Fruit fly (Drosophila melanogaster) whole organism, embryonic: Measurements from ENCODE around the gene CG13924.

Experiments used
- CG12744 ChIP-seq: fragments of 200-800 bp; sonication (Bioruptor generic); optimal IDR thresholded peaks from 2 replicates; lab custom pipeline; 2016; ENCODE audit warnings: missing biosample characterization, missing genetic modification characterization
- CG13424 ChIP-seq: fragments of 200-800 bp; sonication (Bioruptor generic); optimal IDR thresholded peaks from 2 replicates; lab custom pipeline; 2019; ENCODE audit warnings: missing biosample characterization, mild to moderate bottlenecking, missing genetic modification characterization, moderate library complexity
- CG14014 ChIP-seq: fragments of 200-800 bp; sonication (Bioruptor generic); IDR thresholded peaks from 2 replicates; pipeline ENCODE4 v1.3.6; 2022; ENCODE audit warnings: missing biosample characterization, missing genetic modification characterization
- CG16813 ChIP-seq: fragments of 200-800 bp; sonication (Bioruptor generic); IDR thresholded peaks from 3 replicates; pipeline ENCODE4 v1.3.6; 2022; ENCODE audit warnings: missing biosample characterization, missing genetic modification characterization; ENCODE audit not compliant: partially characterized antibody
- CG1832 ChIP-seq: fragments of 200-800 bp; sonication (Bioruptor generic); optimal IDR thresholded peaks from 2 replicates; lab custom pipeline; 2017; ENCODE audit warnings: missing biosample characterization, mild to moderate bottlenecking, missing genetic modification characterization, inconsistent platforms
- CG18599 ChIP-seq: fragments of 200-800 bp; sonication (Bioruptor generic); optimal IDR thresholded peaks from 3 replicates; lab custom pipeline; 2017; ENCODE audit warnings: missing biosample characterization, missing genetic modification characterization, mild to moderate bottlenecking, moderate library complexity, missing genetic modification reagents
- CG34224 ChIP-seq: fragments of 200-800 bp; sonication (Bioruptor generic); IDR thresholded peaks from 3 replicates; pipeline ENCODE4 v1.3.6; 2022; ENCODE audit warnings: missing biosample characterization, missing genetic modification characterization; ENCODE audit not compliant: partially characterized antibody
- CG4328 ChIP-seq: fragments of 200-800 bp; sonication (Bioruptor generic); optimal IDR thresholded peaks from 3 replicates; lab custom pipeline; 2017; ENCODE audit warnings: missing biosample characterization, missing genetic modification reagents, missing genetic modification characterization
- CG5245 ChIP-seq: fragments of 200-800 bp; sonication (Bioruptor generic); optimal IDR thresholded peaks from 3 replicates; lab custom pipeline; 2016; ENCODE audit warnings: missing biosample characterization, missing genetic modification characterization
- CG6654 ChIP-seq: fragments of 200-800 bp; sonication (Bioruptor generic); optimal IDR thresholded peaks from 2 replicates; lab custom pipeline; 2017; ENCODE audit warnings: missing biosample characterization, mild to moderate bottlenecking, missing genetic modification characterization
- CG7271 ChIP-seq: fragments of 200-800 bp; sonication (Bioruptor generic); optimal IDR thresholded peaks from 2 replicates; lab custom pipeline; 2018; ENCODE audit warnings: missing biosample characterization, mild to moderate bottlenecking, missing genetic modification characterization, moderate library complexity
- CG8765 ChIP-seq: fragments of 200-800 bp; sonication (Bioruptor generic); IDR thresholded peaks from 2 replicates; pipeline ENCODE4 v1.3.6; 2022; ENCODE audit warnings: missing biosample characterization, missing genetic modification characterization
- CG9727 ChIP-seq: fragments of 200-800 bp; sonication (Bioruptor generic); optimal IDR thresholded peaks from 3 replicates; lab custom pipeline; 2017; ENCODE audit warnings: missing biosample characterization, mild to moderate bottlenecking, missing genetic modification characterization
- Chrac-16 ChIP-seq: fragments of 200-800 bp; sonication (Bioruptor generic); optimal IDR thresholded peaks from 3 replicates; lab custom pipeline; 2016; ENCODE audit warnings: missing biosample characterization, missing genetic modification characterization
- Dip2 ChIP-seq: fragments of 200-800 bp; sonication (Bioruptor generic); IDR thresholded peaks from 2 replicates; pipeline ENCODE4 v1.3.6; 2022; ENCODE audit warnings: missing biosample characterization, missing genetic modification characterization
- Dll ChIP-seq: fragments of 200-800 bp; sonication (Bioruptor generic); IDR thresholded peaks from 4 replicates; pipeline ENCODE4 v1.3.6; 2022; ENCODE audit warnings: missing biosample characterization, missing genetic modification characterization; ENCODE audit not compliant: partially characterized antibody
- Doc2 ChIP-seq: fragments of 200-800 bp; sonication (Bioruptor generic); IDR thresholded peaks from 2 replicates; pipeline ENCODE4 v1.3.6; 2022; ENCODE audit warnings: missing biosample characterization, missing genetic modification characterization
- Drgx ChIP-seq: fragments of 200-800 bp; sonication (Bioruptor generic); IDR thresholded peaks from 2 replicates; pipeline ENCODE4 v1.3.6; 2022; ENCODE audit warnings: missing biosample characterization, missing genetic modification characterization
- Ets65A ChIP-seq: fragments of 200-800 bp; sonication (Bioruptor generic); peaks from one replicate; lab custom pipeline; 2016; ENCODE audit warnings: missing biosample characterization, missing genetic modification characterization
- Gug ChIP-seq: fragments of 200-800 bp; sonication (Bioruptor generic); IDR thresholded peaks from 4 replicates; pipeline ENCODE4 v1.3.6; 2022; ENCODE audit warnings: missing biosample characterization, missing genetic modification characterization
- Lhr ChIP-seq: fragments of 200-800 bp; sonication (Bioruptor generic); optimal IDR thresholded peaks from 3 replicates; lab custom pipeline; 2017; ENCODE audit warnings: mild to moderate bottlenecking, missing biosample characterization, missing genetic modification reagents, missing genetic modification characterization
- Lim3 ChIP-seq: fragments of 200-800 bp; sonication (Bioruptor generic); IDR thresholded peaks from 2 replicates; pipeline ENCODE4 v1.3.6; 2022; ENCODE audit warnings: missing biosample characterization, missing genetic modification characterization
- Med ChIP-seq: fragments of 200-800 bp; sonication (Bioruptor generic); peaks from one replicate; lab custom pipeline; 2016; ENCODE audit warnings: missing biosample characterization, missing genetic modification characterization, mild to moderate bottlenecking, inconsistent platforms, moderate library complexity
- Oaz ChIP-seq: fragments of 200-800 bp; sonication (Bioruptor generic); IDR thresholded peaks from 2 replicates; pipeline ENCODE4 v1.3.6; 2022; ENCODE audit warnings: missing biosample characterization, missing genetic modification characterization
- Ptx1 ChIP-seq: fragments of 200-800 bp; sonication (Bioruptor generic); IDR thresholded peaks from 2 replicates; pipeline ENCODE4 v1.3.6; 2022; ENCODE audit warnings: missing biosample characterization, missing genetic modification characterization
- ato ChIP-seq: fragments of 200-800 bp; sonication (Bioruptor generic); IDR thresholded peaks from 2 replicates; pipeline ENCODE4 v1.3.6; 2022; ENCODE audit warnings: missing biosample characterization, missing genetic modification characterization; ENCODE audit not compliant: partially characterized antibody
- cg ChIP-seq: fragments of 200-800 bp; sonication (Bioruptor generic); optimal IDR thresholded peaks from 3 replicates; lab custom pipeline; 2019; ENCODE audit warnings: missing biosample characterization, mild to moderate bottlenecking, missing genetic modification characterization, moderate library complexity
- ci ChIP-seq: fragments of 200-800 bp; sonication (Bioruptor generic); IDR thresholded peaks from 3 replicates; pipeline ENCODE4 v1.3.6; 2022; ENCODE audit warnings: missing biosample characterization, missing genetic modification characterization
- corto ChIP-seq: fragments of 200-800 bp; sonication (Bioruptor generic); optimal IDR thresholded peaks from 2 replicates; lab custom pipeline; 2016; ENCODE audit warnings: missing biosample characterization, mild to moderate bottlenecking, missing genetic modification characterization, moderate library complexity
- crol ChIP-seq: fragments of 200-800 bp; sonication (Bioruptor generic); IDR thresholded peaks from 2 replicates; pipeline ENCODE4 v1.3.6; 2022; ENCODE audit warnings: missing biosample characterization, missing genetic modification characterization
- gcm ChIP-seq: fragments of 200-800 bp; sonication (Bioruptor generic); optimal IDR thresholded peaks from 2 replicates; lab custom pipeline; 2019; ENCODE audit warnings: missing biosample characterization, mild to moderate bottlenecking, missing genetic modification characterization, moderate library complexity
- ham ChIP-seq: fragments of 200-800 bp; sonication (Bioruptor generic); IDR thresholded peaks from 2 replicates; pipeline ENCODE4 v1.3.6; 2022; ENCODE audit warnings: missing biosample characterization, missing genetic modification characterization
- hth ChIP-seq: fragments of >200 bp; optimal IDR thresholded peaks from 2 replicates; lab custom pipeline; 2017; ENCODE audit warnings: inconsistent platforms
- kah ChIP-seq: fragments of 200-800 bp; sonication (Bioruptor generic); optimal IDR thresholded peaks from 2 replicates; lab custom pipeline; 2018; ENCODE audit warnings: missing biosample characterization, mild to moderate bottlenecking, missing genetic modification characterization
- lmd ChIP-seq: fragments of 200-800 bp; sonication (Bioruptor generic); IDR thresholded peaks from 2 replicates; pipeline ENCODE4 v1.3.6; 2022; ENCODE audit warnings: missing biosample characterization, missing genetic modification characterization
- mirr ChIP-seq: fragments of 200-800 bp; sonication (Bioruptor generic); optimal IDR thresholded peaks from 3 replicates; lab custom pipeline; 2018; ENCODE audit warnings: missing biosample characterization, mild to moderate bottlenecking, missing genetic modification characterization
- pan ChIP-seq, 4 experiments: fragments of >200 bp in 3 of 4; fragments of 200-800 bp in 1 of 4; sonication (Bioruptor generic) in 1 of 4; optimal IDR thresholded peaks in 3 of 4; IDR thresholded peaks in 1 of 4; 2 replicates each; pipeline versions ENCODE4 v1.3.6 to Lab custom; 2017 to 2022; ENCODE audit warnings: missing biosample characterization in 2 of 4, missing genetic modification characterization in 2 of 4, mixed read lengths in 1 of 4
- salm ChIP-seq: fragments of 200-800 bp; sonication (Bioruptor generic); optimal IDR thresholded peaks from 2 replicates; lab custom pipeline; 2018; ENCODE audit warnings: missing biosample characterization, mild to moderate bottlenecking, missing genetic modification characterization
- scrt ChIP-seq: fragments of 200-800 bp; sonication (Bioruptor generic); optimal IDR thresholded peaks from 2 replicates; lab custom pipeline; 2018; ENCODE audit warnings: missing biosample characterization, mild to moderate bottlenecking, missing genetic modification characterization, moderate library complexity
- seq ChIP-seq: fragments of 200-800 bp; sonication (Bioruptor generic); IDR thresholded peaks from 2 replicates; pipeline ENCODE4 v1.3.6; 2022; ENCODE audit warnings: missing biosample characterization, missing genetic modification characterization
- sima ChIP-seq: fragments of 200-800 bp; sonication (Bioruptor generic); optimal IDR thresholded peaks from 2 replicates; lab custom pipeline; 2016; ENCODE audit warnings: missing biosample characterization, missing genetic modification characterization
- slbo ChIP-seq: fragments of 200-800 bp; sonication (Bioruptor generic); IDR thresholded peaks from 2 replicates; pipeline ENCODE4 v1.3.6; 2022; ENCODE audit warnings: missing biosample characterization, missing genetic modification characterization
- ssp ChIP-seq: fragments of 200-800 bp; sonication (Bioruptor generic); IDR thresholded peaks from 2 replicates; pipeline ENCODE4 v1.3.6; 2022; ENCODE audit warnings: missing biosample characterization, missing genetic modification characterization
- stwl ChIP-seq: fragments of 200-800 bp; sonication (Bioruptor generic); optimal IDR thresholded peaks from 3 replicates; lab custom pipeline; 2018; ENCODE audit warnings: missing biosample characterization, mild to moderate bottlenecking, missing genetic modification characterization, moderate library complexity
- tio ChIP-seq: fragments of 200-800 bp; sonication (Bioruptor generic); optimal IDR thresholded peaks from 2 replicates; lab custom pipeline; 2017; ENCODE audit warnings: missing biosample characterization, missing genetic modification characterization, inconsistent platforms
- ttk ChIP-seq: fragments of 200-800 bp; sonication (Bioruptor generic); IDR thresholded peaks from 2 replicates; pipeline ENCODE4 v2.1.2; 2022; ENCODE audit warnings: missing biosample characterization, missing genetic modification characterization

Gene CG13924

dm6 chr3L:1891914-1892313 is 22.1 kb downstream of the CG13924 start (continued):
- TF ChIP-seq CG13424 (tag; lab: Kevin White, UChicago): peak; percentile 3
- TF ChIP-seq Dll (GFP tag; lab: Robert Waterston, UW): no peak
- 0 out of 2 replicates have a peak, but pooled peaks have one; percentile 17 for TF ChIP-seq slbo
- TF ChIP-seq CG16813: no peak
- TF ChIP-seq CG6654 (GFP tag; lab: Kevin White, UChicago): peak; percentile 92
- no peak for TF ChIP-seq CG34224

dm6 chr3L:1897709-1898108 is 27.9 kb downstream of the CG13924 start:
- TF ChIP-seq CG5245 (no peak), corto (GFP tag; lab: Kevin White, UChicago) (no peak), Doc2 (no peak), pan (optimal IDR thresholded peaks at IDR 0.05; lab: Kevin White, UChicago) (no peak), pan (GFP tag; optimal IDR thresholded peaks at IDR 0.05 in 1 of 2, IDR thresholded peaks at IDR 0.05 in 1 of 2) (no peak), CG18599 (GFP tag; lab: Kevin White, UChicago) (no peak), Dip2 (GFP tag; lab: Robert Waterston, UW) (no peak), Ets65A (GFP tag; lab: Kevin White, UChicago) (peak; percentile 0)

- no peak for TF ChIP-seq CG1832 (GFP tag; lab: Kevin White, UChicago)
- TF ChIP-seq ttk (GFP tag; lab: Robert Waterston, UW): no peak
- no peak for TF ChIP-seq CG14014 (GFP tag; lab: Robert Waterston, UW)
- no peak for TF ChIP-seq ssp (GFP tag; lab: Robert Waterston, UW)
- no peak for TF ChIP-seq salm
- TF ChIP-seq kah (GFP tag; lab: Kevin White, UChicago): no peak
- no peak for TF ChIP-seq CG7271 (tag; lab: Kevin White, UChicago)
- no peak for TF ChIP-seq CG12744 (GFP tag; lab: Kevin White, UChicago)
- no peak for TF ChIP-seq CG4328 (GFP tag; lab: Kevin White, UChicago)
- TF ChIP-seq tio (GFP tag; lab: Kevin White, UChicago): no peak
- TF ChIP-seq CG9727 (GFP tag; lab: Kevin White, UChicago): no peak
- no peak for TF ChIP-seq seq (GFP tag; lab: Robert Waterston, UW)
- TF ChIP-seq crol (GFP tag; lab: Robert Waterston, UW): no peak
These were observed 29.8 kb downstream of the CG13924 start for dm6 chr3L:1899616-1900015.

- TF ChIP-seq ham (GFP tag; lab: Robert Waterston, UW) (no peak), Drgx (peak; percentile 93)
These were observed 30.8 kb downstream of the CG13924 start for dm6 chr3L:1900633-1901032.

- TF ChIP-seq Lim3 (GFP tag; lab: Robert Waterston, UW) (no peak), stwl (no peak), Ptx1 (GFP tag; lab: Robert Waterston, UW) (no peak), CG6654 (GFP tag; lab: Kevin White, UChicago) (no peak), hth (lab: Kevin White, UChicago) (no peak), Med (GFP tag; lab: Kevin White, UChicago) (no peak), Oaz (GFP tag; lab: Robert Waterston, UW) (no peak), mirr (GFP tag; lab: Kevin White, UChicago) (no peak), scrt (GFP tag; lab: Kevin White, UChicago) (no peak), Gug (no peak), CG8765 (GFP tag; lab: Robert Waterston, UW) (no peak), Chrac-16 (GFP tag; lab: Kevin White, UChicago) (no peak), ato (GFP tag; lab: Robert Waterston, UW) (no peak), ci (GFP tag; lab: Robert Waterston, UW) (no peak), CG12744 (GFP tag; lab: Kevin White, UChicago) (no peak), cg (GFP tag; lab: Kevin White, UChicago) (no peak), lmd (no peak), gcm (no peak), Lhr (GFP tag; lab: Kevin White, UChicago) (no peak), sima (GFP tag; lab: Kevin White, UChicago) (no peak)
These were observed 34.6 kb downstream of the CG13924 start for dm6 chr3L:1904440-1904839.
